Worm (Caenorhabditis elegans) whole organism, midembryonic: Measurements from ENCODE around the gene erfa-3.

Source experiments
- T22C8.4 ChIP-seq: fragments of 200-800 bp; sonication (Bioruptor generic); IDR thresholded peaks from 2 replicates; pipeline ENCODE4 v1.3.6; 2022; ENCODE audit warnings: missing genetic modification characterization, missing compliant biosample characterization
- flt-1 ChIP-seq: fragments of 200-800 bp; sonication (Bioruptor generic); IDR thresholded peaks from 2 replicates; pipeline ENCODE4 v1.3.6; 2022; ENCODE audit warnings: missing genetic modification characterization, missing compliant biosample characterization
- klf-2 ChIP-seq: fragments of 200-800 bp; sonication (Bioruptor generic); conservative IDR thresholded peaks from 2 replicates; pipeline ENCODE4 v1.3.6; 2022; ENCODE audit warnings: missing genetic modification reagents, missing genetic modification characterization, missing compliant biosample characterization
- med-1 ChIP-seq: sonication (generic microtip); optimal IDR thresholded peaks from 2 replicates; lab custom pipeline; 2017; ENCODE audit warnings: missing genetic modification characterization, mild to moderate bottlenecking, missing compliant biosample characterization, antibody characterized with exemption, missing genetic modification reagents; ENCODE audit not compliant: insufficient read depth
- ref-1 ChIP-seq: fragments of 200-800 bp; sonication (Bioruptor generic); conservative IDR thresholded peaks from 2 replicates; pipeline ENCODE4 v1.3.6; 2022; ENCODE audit warnings: missing genetic modification reagents, missing genetic modification characterization, missing compliant biosample characterization
- tab-1 ChIP-seq: fragments of 200-800 bp; sonication (Bioruptor generic); IDR thresholded peaks from 2 replicates; pipeline ENCODE4 v1.3.6; 2022; ENCODE audit warnings: missing genetic modification characterization, missing compliant biosample characterization
- ztf-23 ChIP-seq: fragments of 200-800 bp; sonication (Bioruptor generic); IDR thresholded peaks from 2 replicates; pipeline ENCODE4 v1.3.6; 2022; ENCODE audit warnings: missing genetic modification reagents, missing genetic modification characterization, missing compliant biosample characterization
- ztf-29 ChIP-seq: fragments of 200-800 bp; sonication (Bioruptor generic); IDR thresholded peaks from 2 replicates; pipeline ENCODE4 v1.3.6; 2022; ENCODE audit warnings: missing genetic modification reagents, missing genetic modification characterization, missing compliant biosample characterization

DNA sequence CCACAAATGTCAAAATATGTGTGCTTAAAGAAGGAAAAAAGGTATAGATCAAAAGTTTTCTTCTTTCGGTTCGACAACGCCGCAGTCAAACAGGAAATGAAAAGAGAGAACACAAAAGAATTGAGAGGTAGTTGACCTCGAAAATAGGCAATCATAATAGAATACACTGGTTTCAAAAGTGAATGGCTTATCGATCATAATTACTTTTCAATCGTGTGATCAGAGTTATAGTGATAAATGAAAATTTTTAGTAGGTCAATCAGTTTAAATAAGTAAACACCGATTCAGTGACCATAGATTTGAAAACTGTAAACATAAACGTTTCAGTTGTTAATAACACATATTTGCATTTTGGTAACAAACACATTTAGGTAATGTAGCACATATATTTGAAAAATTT is 42.5 kb downstream of the erfa-3 start:
- TF ChIP-seq flt-1 (GFP tag; lab: Robert Waterston, UW) (no peak), T22C8.4 (GFP tag; lab: Robert Waterston, UW) (no peak), ztf-23 (GFP tag; lab: Robert Waterston, UW) (no peak), klf-2 (GFP tag; lab: Robert Waterston, UW) (no peak), med-1 (GFP tag; lab: Kevin White, UChicago) (no peak), ref-1 (GFP tag; lab: Robert Waterston, UW) (no peak), tab-1 (GFP tag; lab: Robert Waterston, UW) (no peak), ztf-29 (no peak)
